Fruit fly (Drosophila melanogaster) whole organism, embryonic: ENCODE data around the gene VhaSFD.

Source experiments
- ATbp ChIP-seq: fragments of 200-800 bp; sonication (Bioruptor generic); optimal IDR thresholded peaks from 2 replicates; lab custom pipeline; 2017; ENCODE audit warnings: missing biosample characterization, mild to moderate bottlenecking, missing genetic modification characterization, missing genetic modification reagents
- Atf6 ChIP-seq: fragments of 200-800 bp; sonication (Bioruptor generic); IDR thresholded peaks from 2 replicates; pipeline ENCODE4 v1.3.6; 2022; ENCODE audit warnings: missing biosample characterization, missing genetic modification characterization
- Blimp-1 ChIP-seq: fragments of 200-800 bp; sonication (Bioruptor generic); optimal IDR thresholded peaks from 3 replicates; lab custom pipeline; 2018; ENCODE audit warnings: missing biosample characterization, missing genetic modification characterization, mild to moderate bottlenecking, moderate library complexity, missing genetic modification reagents
- CG12236 ChIP-seq: fragments of 200-800 bp; sonication (Bioruptor generic); optimal IDR thresholded peaks from 2 replicates; lab custom pipeline; 2016; ENCODE audit warnings: missing biosample characterization, missing genetic modification characterization
- CG13123 ChIP-seq: fragments of 200-800 bp; sonication (Bioruptor generic); optimal IDR thresholded peaks from 2 replicates; lab custom pipeline; 2016; ENCODE audit warnings: missing biosample characterization, missing genetic modification characterization
- CG13894 ChIP-seq: fragments of 200-800 bp; sonication (Bioruptor generic); optimal IDR thresholded peaks from 3 replicates; lab custom pipeline; 2018; ENCODE audit warnings: missing biosample characterization, mild to moderate bottlenecking, missing genetic modification characterization, moderate library complexity
- CG14667 ChIP-seq: fragments of 200-800 bp; sonication (Bioruptor generic); IDR thresholded peaks from 2 replicates; pipeline ENCODE4 v1.3.6; 2022; ENCODE audit warnings: missing biosample characterization, missing genetic modification characterization
- CG15601 ChIP-seq: fragments of 200-800 bp; sonication (Bioruptor generic); optimal IDR thresholded peaks from 3 replicates; lab custom pipeline; 2019; ENCODE audit warnings: missing biosample characterization, mild to moderate bottlenecking, missing genetic modification characterization, moderate library complexity
- CG1602 ChIP-seq: fragments of 200-800 bp; sonication (Bioruptor generic); optimal IDR thresholded peaks from 3 replicates; lab custom pipeline; 2016; ENCODE audit warnings: missing biosample characterization, missing genetic modification characterization
- CG18619 ChIP-seq: fragments of 200-800 bp; sonication (Bioruptor generic); optimal IDR thresholded peaks from 3 replicates; lab custom pipeline; 2017; ENCODE audit warnings: missing biosample characterization, mild to moderate bottlenecking, missing genetic modification characterization
- CG2129 ChIP-seq: fragments of 200-800 bp; sonication (Bioruptor generic); IDR thresholded peaks from 2 replicates; pipeline ENCODE4 v1.3.6; 2022; ENCODE audit warnings: missing biosample characterization, missing genetic modification characterization; ENCODE audit not compliant: partially characterized antibody
- CG6791 ChIP-seq: fragments of 200-800 bp; sonication (Bioruptor generic); IDR thresholded peaks from 3 replicates; pipeline ENCODE4 v1.3.6; 2022; ENCODE audit warnings: missing biosample characterization, missing genetic modification characterization; ENCODE audit not compliant: partially characterized antibody
- CG8359 ChIP-seq: fragments of 200-800 bp; sonication (Bioruptor generic); optimal IDR thresholded peaks from 2 replicates; lab custom pipeline; 2017; ENCODE audit warnings: missing biosample characterization, mild to moderate bottlenecking, missing genetic modification characterization, borderline replicate concordance
- CG8924 ChIP-seq: fragments of 200-800 bp; optimal IDR thresholded peaks from 3 replicates; lab custom pipeline; 2019; ENCODE audit warnings: missing biosample characterization, mild to moderate bottlenecking, missing genetic modification characterization, moderate library complexity
- CG9609 ChIP-seq: fragments of 200-800 bp; sonication (Bioruptor generic); optimal IDR thresholded peaks from 3 replicates; lab custom pipeline; 2016; ENCODE audit warnings: missing biosample characterization, missing genetic modification characterization
- CG9727 ChIP-seq: fragments of 200-800 bp; sonication (Bioruptor generic); optimal IDR thresholded peaks from 3 replicates; lab custom pipeline; 2017; ENCODE audit warnings: missing biosample characterization, mild to moderate bottlenecking, missing genetic modification characterization
- CG9932 ChIP-seq: fragments of 200-800 bp; sonication (Bioruptor generic); IDR thresholded peaks from 2 replicates; pipeline ENCODE4 v1.3.6; 2022; ENCODE audit warnings: missing biosample characterization, missing genetic modification characterization
- CkIIα-i1 ChIP-seq: fragments of 200-800 bp; sonication (Bioruptor generic); IDR thresholded peaks from 2 replicates; pipeline ENCODE4 v1.3.6; 2022; ENCODE audit warnings: missing biosample characterization, missing genetic modification characterization
- Dbx ChIP-seq: fragments of 200-800 bp; sonication (Bioruptor generic); IDR thresholded peaks from 3 replicates; pipeline ENCODE4 v1.3.6; 2022; ENCODE audit warnings: missing biosample characterization, missing genetic modification characterization
- Ets65A ChIP-seq: fragments of 200-800 bp; sonication (Bioruptor generic); peaks from one replicate; lab custom pipeline; 2016; ENCODE audit warnings: missing biosample characterization, missing genetic modification characterization
- HLH4C ChIP-seq: fragments of 200-800 bp; sonication (Bioruptor generic); IDR thresholded peaks from 3 replicates; pipeline ENCODE4 v1.3.6; 2022; ENCODE audit warnings: missing biosample characterization, missing genetic modification characterization; ENCODE audit not compliant: partially characterized antibody
- HLHmδ ChIP-seq: fragments of 200-800 bp; sonication (Bioruptor generic); optimal IDR thresholded peaks from 2 replicates; lab custom pipeline; 2018; ENCODE audit warnings: missing biosample characterization, mild to moderate bottlenecking, missing genetic modification characterization, moderate library complexity
- Jarid2 ChIP-seq: fragments of 200-800 bp; sonication (Bioruptor generic); optimal IDR thresholded peaks from 3 replicates; lab custom pipeline; 2017; ENCODE audit warnings: mild to moderate bottlenecking, missing biosample characterization, missing genetic modification reagents, missing genetic modification characterization
- MESR4 ChIP-seq: fragments of 200-800 bp; sonication (Bioruptor generic); optimal IDR thresholded peaks from 2 replicates; lab custom pipeline; 2018; ENCODE audit warnings: missing biosample characterization, mild to moderate bottlenecking, missing genetic modification characterization, moderate library complexity
- NFAT ChIP-seq: fragments of 200-800 bp; sonication (Bioruptor generic); IDR thresholded peaks from 2 replicates; pipeline ENCODE4 v1.3.6; 2022; ENCODE audit warnings: missing biosample characterization, missing genetic modification characterization
- Optix ChIP-seq: fragments of 200-800 bp; sonication (Bioruptor generic); IDR thresholded peaks from 3 replicates; pipeline ENCODE4 v1.3.6; 2022; ENCODE audit warnings: missing biosample characterization, missing genetic modification characterization
- Scr ChIP-seq: fragments of 200-800 bp; sonication (Bioruptor generic); IDR thresholded peaks from 2 replicates; pipeline ENCODE4 v1.3.6; 2022; ENCODE audit warnings: missing biosample characterization, missing genetic modification characterization; ENCODE audit not compliant: partially characterized antibody
- Sox100B ChIP-seq: fragments of 200-800 bp; sonication (Bioruptor generic); optimal IDR thresholded peaks from 3 replicates; lab custom pipeline; 2018; ENCODE audit warnings: missing biosample characterization, mild to moderate bottlenecking, missing genetic modification characterization
- Ssrp ChIP-seq: fragments of 200-800 bp; sonication (Bioruptor generic); optimal IDR thresholded peaks from 2 replicates; lab custom pipeline; 2018; ENCODE audit warnings: missing biosample characterization, mild to moderate bottlenecking, missing genetic modification characterization, moderate library complexity
- ash1 ChIP-seq: fragments of 200-800 bp; sonication (Bioruptor generic); optimal IDR thresholded peaks from 2 replicates; lab custom pipeline; 2018; ENCODE audit warnings: missing biosample characterization, mild to moderate bottlenecking, missing genetic modification characterization
- ato ChIP-seq: fragments of 200-800 bp; sonication (Bioruptor generic); IDR thresholded peaks from 2 replicates; pipeline ENCODE4 v1.3.6; 2022; ENCODE audit warnings: missing biosample characterization, missing genetic modification characterization; ENCODE audit not compliant: partially characterized antibody
- bcd ChIP-seq: fragments of 200-800 bp; sonication (Bioruptor generic); optimal IDR thresholded peaks from 2 replicates; lab custom pipeline; 2017; ENCODE audit warnings: missing biosample characterization, mild to moderate bottlenecking, missing genetic modification characterization
- chif ChIP-seq, 2 experiments: fragments of 200-800 bp; sonication (Bioruptor generic); optimal IDR thresholded peaks; 3 replicates each; lab custom pipeline; 2016; ENCODE audit warnings: missing biosample characterization in 2 of 2, missing genetic modification characterization in 2 of 2
- chn ChIP-seq: fragments of 200-800 bp; sonication (Bioruptor generic); optimal IDR thresholded peaks from 2 replicates; lab custom pipeline; 2016; ENCODE audit warnings: missing biosample characterization, missing genetic modification characterization
- eve ChIP-seq, 2 experiments: fragments of >200 bp; optimal IDR thresholded peaks; 2 replicates each; lab custom pipeline; 2017; ENCODE audit warnings: missing biosample characterization in 2 of 2, missing genetic modification characterization in 2 of 2
- fd64A ChIP-seq: fragments of 200-800 bp; sonication (Bioruptor generic); optimal IDR thresholded peaks from 3 replicates; lab custom pipeline; 2018; ENCODE audit warnings: missing biosample characterization, mild to moderate bottlenecking, missing genetic modification characterization
- gcm2 ChIP-seq: fragments of 200-800 bp; sonication (Bioruptor generic); optimal IDR thresholded peaks from 2 replicates; lab custom pipeline; 2016; ENCODE audit warnings: missing biosample characterization, missing genetic modification characterization
- gsb ChIP-seq: fragments of 200-800 bp; sonication (Bioruptor generic); IDR thresholded peaks from 2 replicates; pipeline ENCODE4 v1.3.6; 2022; ENCODE audit warnings: missing biosample characterization, missing genetic modification characterization
- gsb-n ChIP-seq: fragments of 200-800 bp; sonication (Bioruptor generic); optimal IDR thresholded peaks from 3 replicates; lab custom pipeline; 2018; ENCODE audit warnings: missing biosample characterization, mild to moderate bottlenecking, missing genetic modification characterization
- hth ChIP-seq: fragments of >200 bp; optimal IDR thresholded peaks from 2 replicates; lab custom pipeline; 2017; ENCODE audit warnings: inconsistent platforms
- klu ChIP-seq: fragments of 200-800 bp; sonication (Bioruptor generic); IDR thresholded peaks from 2 replicates; pipeline ENCODE4 v1.3.6; 2022; ENCODE audit warnings: missing biosample characterization, missing genetic modification characterization
- nmo ChIP-seq: fragments of 200-800 bp; sonication (Bioruptor generic); optimal IDR thresholded peaks from 2 replicates; lab custom pipeline; 2018; ENCODE audit warnings: missing biosample characterization, mild to moderate bottlenecking, missing genetic modification characterization, moderate library complexity
- onecut ChIP-seq: fragments of 200-800 bp; sonication (Bioruptor generic); IDR thresholded peaks from 2 replicates; pipeline ENCODE4 v1.3.6; 2022; ENCODE audit warnings: missing biosample characterization, missing genetic modification characterization
- org-1 ChIP-seq: fragments of 200-800 bp; sonication (Bioruptor generic); optimal IDR thresholded peaks from 2 replicates; lab custom pipeline; 2017; ENCODE audit warnings: missing biosample characterization, missing genetic modification characterization
- p53 ChIP-seq: fragments of 200-800 bp; sonication (Bioruptor generic); optimal IDR thresholded peaks from 2 replicates; lab custom pipeline; 2016; ENCODE audit warnings: missing biosample characterization, missing genetic modification characterization
- row ChIP-seq: fragments of 200-800 bp; sonication (Bioruptor generic); IDR thresholded peaks from 3 replicates; pipeline ENCODE4 v1.3.6; 2022; ENCODE audit warnings: missing biosample characterization, missing genetic modification characterization
- slou ChIP-seq: fragments of 200-800 bp; sonication (Bioruptor generic); optimal IDR thresholded peaks from 3 replicates; lab custom pipeline; 2016; ENCODE audit warnings: missing biosample characterization, missing genetic modification characterization
- stc ChIP-seq: fragments of 200-800 bp; sonication (Bioruptor generic); IDR thresholded peaks from 2 replicates; pipeline ENCODE4 v1.3.6; 2022; ENCODE audit warnings: missing biosample characterization, missing genetic modification characterization
- tna ChIP-seq: fragments of 200-800 bp; sonication (Bioruptor generic); IDR thresholded peaks from 2 replicates; pipeline ENCODE4 v1.3.6; 2022; ENCODE audit warnings: missing biosample characterization, missing genetic modification characterization; ENCODE audit not compliant: partially characterized antibody

The VhaSFD gene

DNA sequence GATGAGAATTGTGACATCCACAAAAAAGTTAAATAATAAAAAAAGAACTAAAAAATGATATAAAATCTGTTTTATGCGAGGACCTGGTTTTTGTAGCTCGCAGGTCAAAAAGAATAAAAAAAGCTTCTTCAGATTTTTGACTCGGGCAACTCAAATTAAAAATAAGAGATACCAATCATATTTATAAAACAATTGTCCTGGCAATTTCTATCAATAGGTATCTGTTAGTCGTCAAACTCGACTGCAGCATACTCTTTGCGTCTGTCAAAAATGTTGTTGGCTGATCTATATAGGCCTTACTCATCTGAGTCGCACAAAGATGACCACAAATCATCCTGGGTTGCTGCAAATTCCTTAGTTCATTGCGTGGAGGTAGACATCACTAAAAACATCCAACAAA, 5.0 kb downstream of the VhaSFD start (continued):
- TF ChIP-seq CG9932 (GFP tag; lab: Robert Waterston, UW): no peak
- no peak for TF ChIP-seq tna (GFP tag; lab: Robert Waterston, UW)
- TF ChIP-seq onecut (GFP tag; lab: Robert Waterston, UW): no peak
- TF ChIP-seq CG1602 (GFP tag; lab: Kevin White, UChicago): no peak
- TF ChIP-seq HLHmδ: no peak
- TF ChIP-seq bcd (GFP tag; lab: Kevin White, UChicago): no peak
- TF ChIP-seq Sox100B: no peak
- TF ChIP-seq CG8924 (tag; lab: Kevin White, UChicago): no peak
- no peak for TF ChIP-seq Ets65A
- TF ChIP-seq Blimp-1: no peak
- TF ChIP-seq gsb: no peak
- no peak for TF ChIP-seq Optix (GFP tag; lab: Robert Waterston, UW)
- peak; percentile 75 for TF ChIP-seq HLH4C
- no peak for TF ChIP-seq eve (GFP tag; optimal IDR thresholded peaks at IDR 0.05; lab: Kevin White, UChicago)
- no peak for TF ChIP-seq CG13123
- no peak for TF ChIP-seq gsb-n
- TF ChIP-seq CG6791 (GFP tag; lab: Robert Waterston, UW): peak; percentile 60; the same call in 1 of the 3 replicates
- no peak for TF ChIP-seq Atf6 (GFP tag; lab: Robert Waterston, UW)
- no peak for TF ChIP-seq fd64A (GFP tag; lab: Kevin White, UChicago)
- TF ChIP-seq CG9727: no peak
- TF ChIP-seq CG8359 (GFP tag; lab: Kevin White, UChicago): no peak
- no peak for TF ChIP-seq hth (lab: Kevin White, UChicago)
- 0 out of 2 replicates have a peak, but pooled peaks have one; percentile 40 for TF ChIP-seq ato (GFP tag; lab: Robert Waterston, UW)
- TF ChIP-seq Scr (GFP tag; lab: Robert Waterston, UW): peak; percentile 40; the same call in 1 of the 2 replicates

DNA sequence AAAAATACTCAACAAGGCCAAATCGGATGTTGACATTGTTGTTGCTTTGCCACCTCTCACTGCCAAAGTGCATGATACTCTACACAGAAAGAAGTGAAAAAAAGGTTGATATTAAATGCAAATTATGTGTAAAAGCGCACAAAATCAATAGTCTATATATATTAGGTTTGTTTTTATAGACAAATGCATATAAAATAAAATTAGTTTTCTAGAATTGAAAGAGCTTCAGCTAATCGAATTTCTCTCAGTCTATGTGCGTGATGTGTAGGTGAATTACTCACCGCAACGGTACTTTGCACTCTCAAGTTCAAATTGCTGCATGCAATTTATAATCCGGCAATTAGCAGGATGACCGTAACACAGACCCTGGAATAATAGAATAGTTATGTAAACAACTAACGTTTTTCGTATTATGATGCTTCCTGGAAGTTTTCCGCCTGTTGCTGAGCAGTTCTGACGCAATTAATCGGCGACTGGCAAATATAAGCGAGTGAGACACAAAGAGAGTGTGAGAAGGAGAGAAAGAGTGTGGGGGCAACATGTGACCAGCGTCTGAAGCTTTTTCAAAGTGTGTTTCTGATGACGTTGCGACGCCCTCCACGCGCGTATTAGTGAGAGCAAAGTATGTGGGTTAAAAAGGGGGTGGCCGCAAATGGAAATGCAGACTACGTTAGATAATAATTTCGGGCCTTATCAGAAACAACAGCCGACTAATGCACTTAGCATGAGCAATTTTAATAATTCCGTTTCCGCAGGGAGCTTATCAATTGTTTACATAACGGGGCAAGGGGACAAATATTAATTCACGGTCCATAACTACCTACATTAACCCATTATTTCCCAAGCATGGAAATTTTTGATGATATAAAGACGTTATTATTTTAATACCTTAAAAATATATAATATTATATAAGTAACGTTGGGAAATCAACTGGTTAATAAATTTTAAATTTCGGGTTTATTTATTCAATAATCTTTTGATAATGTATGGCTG, 6.6 kb downstream of the VhaSFD start:
- TF ChIP-seq CG13894 (tag; lab: Kevin White, UChicago) (peak; percentile 57), ATbp (GFP tag; lab: Kevin White, UChicago) (peak; percentile 87), Ssrp (tag; lab: Kevin White, UChicago) (peak; percentile 94), p53 (peak; percentile 37), slou (GFP tag; lab: Kevin White, UChicago) (peak; percentile 87), Jarid2 (peak; percentile 79), org-1 (GFP tag; lab: Kevin White, UChicago) (peak; percentile 59), stc (GFP tag; lab: Robert Waterston, UW) (peak; percentile 97), CG12236 (peak; percentile 27), CG2129 (no peak), CG18619 (GFP tag; lab: Kevin White, UChicago) (peak; percentile 84), klu (GFP tag; lab: Robert Waterston, UW) (peak; percentile 88), gcm2 (GFP tag; lab: Kevin White, UChicago) (peak; percentile 71), MESR4 (GFP tag; lab: Kevin White, UChicago) (no peak), NFAT (GFP tag; lab: Robert Waterston, UW) (peak; percentile 86), row (GFP tag; lab: Robert Waterston, UW) (peak; percentile 93), chn (peak; percentile 82), CkIIα-i1 (peak; percentile 62; the same call in 1 of the 2 replicates), CG15601 (peak; percentile 93), ash1 (GFP tag; lab: Kevin White, UChicago) (peak; percentile 65), CG9609 (peak; percentile 34), nmo (peak; percentile 95), chif (GFP tag; optimal IDR thresholded peaks at IDR 0.05; lab: Kevin White, UChicago) (peak; percentile 59 to 87), fd64A (GFP tag; lab: Kevin White, UChicago) (peak; percentile 77), CG14667 (GFP tag; lab: Robert Waterston, UW) (peak; percentile 93), Dbx (GFP tag; lab: Robert Waterston, UW) (peak; percentile 94)
